Worm (Caenorhabditis elegans): ENCODE measurements around the gene srh-184.

ce11 chrV:10793498-10793897 is 4.5 kb downstream of the srh-184 start, which contains the start of gene ule-3:
- TF ChIP-seq ref-1 (GFP tag; conservative IDR thresholded peaks at IDR 0.05) (no peak), tab-1 (GFP tag; IDR thresholded peaks at IDR 0.05) (no peak), flt-1 (GFP tag; IDR thresholded peaks at IDR 0.05) (no peak), ztf-29 (GFP tag; IDR thresholded peaks at IDR 0.05) (no peak), med-1 (GFP tag; optimal IDR thresholded peaks at IDR 0.05; ENCODE audit: insufficient read depth) (no peak), ztf-23 (GFP tag; IDR thresholded peaks at IDR 0.05) (no peak), klf-2 (GFP tag; conservative IDR thresholded peaks at IDR 0.05) (no peak), T22C8.4 (GFP tag; IDR thresholded peaks at IDR 0.05) (no peak), cog-1 (tag; optimal IDR thresholded peaks at IDR 0.05) (no peak)

Data from whole organism, midembryonic.